Fruit fly (Drosophila melanogaster) whole organism, embryonic: ENCODE data around the gene CG13314.

Experiments used
- ATbp ChIP-seq: fragments of 200-800 bp; sonication (Bioruptor generic); optimal IDR thresholded peaks from 2 replicates; lab custom pipeline; 2017; ENCODE audit warnings: missing biosample characterization, mild to moderate bottlenecking, missing genetic modification characterization, missing genetic modification reagents
- Bteb2 ChIP-seq: fragments of 200-800 bp; sonication (Bioruptor generic); optimal IDR thresholded peaks from 2 replicates; lab custom pipeline; 2016; ENCODE audit warnings: missing biosample characterization, missing genetic modification characterization
- CG10209 ChIP-seq: fragments of 200-800 bp; sonication (Bioruptor generic); optimal IDR thresholded peaks from 3 replicates; lab custom pipeline; 2017; ENCODE audit warnings: missing biosample characterization, mild to moderate bottlenecking, missing genetic modification characterization, missing genetic modification reagents
- CG10979 ChIP-seq: fragments of 200-800 bp; sonication (Bioruptor generic); optimal IDR thresholded peaks from 2 replicates; lab custom pipeline; 2018; ENCODE audit warnings: missing biosample characterization, mild to moderate bottlenecking, missing genetic modification characterization, moderate library complexity
- CG12071 ChIP-seq: fragments of 200-800 bp; sonication (Bioruptor generic); optimal IDR thresholded peaks from 3 replicates; lab custom pipeline; 2018; ENCODE audit warnings: missing biosample characterization, mild to moderate bottlenecking, missing genetic modification characterization
- CG12744 ChIP-seq: fragments of 200-800 bp; sonication (Bioruptor generic); optimal IDR thresholded peaks from 2 replicates; lab custom pipeline; 2016; ENCODE audit warnings: missing biosample characterization, missing genetic modification characterization
- CG12769 ChIP-seq: fragments of 200-800 bp; sonication (Bioruptor generic); optimal IDR thresholded peaks from 2 replicates; lab custom pipeline; 2019; ENCODE audit warnings: missing biosample characterization, mild to moderate bottlenecking, missing genetic modification characterization, moderate library complexity
- CG14710 ChIP-seq: fragments of 200-800 bp; sonication (Bioruptor generic); optimal IDR thresholded peaks from 3 replicates; lab custom pipeline; 2019; ENCODE audit warnings: missing biosample characterization, mild to moderate bottlenecking, missing genetic modification characterization, moderate library complexity
- CG16815 ChIP-seq: fragments of 200-800 bp; sonication (Bioruptor generic); optimal IDR thresholded peaks from 3 replicates; lab custom pipeline; 2017; ENCODE audit warnings: missing biosample characterization, mild to moderate bottlenecking, missing genetic modification characterization
- CG17829 ChIP-seq: fragments of 200-800 bp; optimal IDR thresholded peaks from 2 replicates; lab custom pipeline; 2019; ENCODE audit warnings: missing biosample characterization, mild to moderate bottlenecking, missing genetic modification characterization, moderate library complexity
- CG1792 ChIP-seq: fragments of 200-800 bp; sonication (Bioruptor generic); optimal IDR thresholded peaks from 2 replicates; lab custom pipeline; 2016; ENCODE audit warnings: missing biosample characterization, missing genetic modification characterization
- CG31388 ChIP-seq: fragments of 200-800 bp; sonication (Bioruptor generic); optimal IDR thresholded peaks from 2 replicates; lab custom pipeline; 2016; ENCODE audit warnings: missing biosample characterization, missing genetic modification characterization
- CG32767 ChIP-seq: fragments of 200-800 bp; sonication (Bioruptor generic); IDR thresholded peaks from 2 replicates; pipeline ENCODE4 v1.3.6; 2022; ENCODE audit warnings: missing biosample characterization, missing genetic modification characterization
- CG4424 ChIP-seq: fragments of 200-800 bp; sonication (Bioruptor generic); optimal IDR thresholded peaks from 3 replicates; lab custom pipeline; 2016; ENCODE audit warnings: missing biosample characterization, missing genetic modification characterization
- CG7271 ChIP-seq: fragments of 200-800 bp; sonication (Bioruptor generic); optimal IDR thresholded peaks from 2 replicates; lab custom pipeline; 2018; ENCODE audit warnings: missing biosample characterization, mild to moderate bottlenecking, missing genetic modification characterization, moderate library complexity
- CG7357 ChIP-seq: fragments of 200-800 bp; sonication (Bioruptor generic); IDR thresholded peaks from 3 replicates; pipeline ENCODE4 v1.3.6; 2022; ENCODE audit warnings: missing biosample characterization, missing genetic modification characterization
- CG8359 ChIP-seq: fragments of 200-800 bp; sonication (Bioruptor generic); optimal IDR thresholded peaks from 2 replicates; lab custom pipeline; 2017; ENCODE audit warnings: missing biosample characterization, mild to moderate bottlenecking, missing genetic modification characterization, borderline replicate concordance
- D19B ChIP-seq: fragments of 200-800 bp; sonication (Bioruptor generic); optimal IDR thresholded peaks from 2 replicates; lab custom pipeline; 2017; ENCODE audit warnings: missing biosample characterization, mild to moderate bottlenecking, missing genetic modification characterization
- ERR ChIP-seq: fragments of 200-800 bp; sonication (Bioruptor generic); optimal IDR thresholded peaks from 2 replicates; lab custom pipeline; 2016; ENCODE audit warnings: missing biosample characterization, missing genetic modification characterization
- Fer2 ChIP-seq: fragments of 200-800 bp; sonication (Bioruptor generic); optimal IDR thresholded peaks from 2 replicates; lab custom pipeline; 2018; ENCODE audit warnings: missing biosample characterization, mild to moderate bottlenecking, missing genetic modification characterization, moderate library complexity
- Hr3 ChIP-seq: fragments of 200-800 bp; sonication (Bioruptor generic); optimal IDR thresholded peaks from 3 replicates; lab custom pipeline; 2016; ENCODE audit warnings: missing biosample characterization, missing genetic modification characterization
- Hr39 ChIP-seq: fragments of >200 bp; optimal IDR thresholded peaks from 2 replicates; lab custom pipeline; 2017
- NFAT ChIP-seq: fragments of 200-800 bp; sonication (Bioruptor generic); IDR thresholded peaks from 2 replicates; pipeline ENCODE4 v1.3.6; 2022; ENCODE audit warnings: missing biosample characterization, missing genetic modification characterization
- Ptx1 ChIP-seq: fragments of 200-800 bp; sonication (Bioruptor generic); IDR thresholded peaks from 2 replicates; pipeline ENCODE4 v1.3.6; 2022; ENCODE audit warnings: missing biosample characterization, missing genetic modification characterization
- Six4 ChIP-seq: fragments of 200-800 bp; sonication (Bioruptor generic); optimal IDR thresholded peaks from 2 replicates; lab custom pipeline; 2016; ENCODE audit warnings: missing biosample characterization, missing genetic modification characterization
- Spps ChIP-seq: fragments of 200-800 bp; sonication (Bioruptor generic); optimal IDR thresholded peaks from 2 replicates; lab custom pipeline; 2018; ENCODE audit warnings: missing biosample characterization, mild to moderate bottlenecking, missing genetic modification characterization
- TFAM ChIP-seq: fragments of 200-800 bp; sonication (Bioruptor generic); optimal IDR thresholded peaks from 2 replicates; lab custom pipeline; 2017; ENCODE audit warnings: missing biosample characterization, missing genetic modification characterization, inconsistent platforms
- Vsx1 ChIP-seq: fragments of 200-800 bp; sonication (Bioruptor generic); optimal IDR thresholded peaks from 2 replicates; lab custom pipeline; 2017; ENCODE audit warnings: missing biosample characterization, mild to moderate bottlenecking, missing genetic modification characterization, missing genetic modification reagents
- ab ChIP-seq: fragments of 200-800 bp; sonication (Bioruptor generic); optimal IDR thresholded peaks from 2 replicates; lab custom pipeline; 2016; ENCODE audit warnings: missing biosample characterization, missing genetic modification characterization
- aop ChIP-seq: fragments of 200-800 bp; sonication (Bioruptor generic); IDR thresholded peaks from 2 replicates; pipeline ENCODE4 v1.3.6; 2022; ENCODE audit warnings: missing biosample characterization, missing genetic modification characterization
- ara ChIP-seq: fragments of 200-800 bp; sonication (Bioruptor generic); IDR thresholded peaks from 2 replicates; pipeline ENCODE4 v1.3.6; 2022; ENCODE audit warnings: missing biosample characterization, missing genetic modification characterization
- caup ChIP-seq: fragments of 200-800 bp; sonication (Bioruptor generic); optimal IDR thresholded peaks from 3 replicates; lab custom pipeline; 2017; ENCODE audit warnings: missing biosample characterization, mild to moderate bottlenecking, missing genetic modification characterization, moderate library complexity; ENCODE audit not compliant: severe bottlenecking
- chif ChIP-seq, 2 experiments: fragments of 200-800 bp; sonication (Bioruptor generic); optimal IDR thresholded peaks; 3 replicates each; lab custom pipeline; 2016; ENCODE audit warnings: missing biosample characterization in 2 of 2, missing genetic modification characterization in 2 of 2
- crol ChIP-seq: fragments of 200-800 bp; sonication (Bioruptor generic); IDR thresholded peaks from 2 replicates; pipeline ENCODE4 v1.3.6; 2022; ENCODE audit warnings: missing biosample characterization, missing genetic modification characterization
- dm ChIP-seq: fragments of 200-800 bp; sonication (Bioruptor generic); optimal IDR thresholded peaks from 3 replicates; lab custom pipeline; 2016; ENCODE audit warnings: missing biosample characterization, missing genetic modification characterization
- ems ChIP-seq: fragments of 200-800 bp; sonication (Bioruptor generic); optimal IDR thresholded peaks from 3 replicates; lab custom pipeline; 2016; ENCODE audit warnings: missing biosample characterization, missing genetic modification characterization
- fd3F ChIP-seq: fragments of 200-800 bp; sonication (Bioruptor generic); optimal IDR thresholded peaks from 2 replicates; lab custom pipeline; 2018; ENCODE audit warnings: missing biosample characterization, mild to moderate bottlenecking, missing genetic modification characterization, moderate library complexity
- fru ChIP-seq: fragments of >200 bp; optimal IDR thresholded peaks from 2 replicates; lab custom pipeline; 2017
- gfzf ChIP-seq: fragments of 200-800 bp; sonication (Bioruptor generic); optimal IDR thresholded peaks from 2 replicates; lab custom pipeline; 2016; ENCODE audit warnings: missing biosample characterization, mild to moderate bottlenecking, missing genetic modification characterization, moderate library complexity
- hbn ChIP-seq: fragments of 200-800 bp; sonication (Bioruptor generic); IDR thresholded peaks from 2 replicates; pipeline ENCODE4 v1.3.6; 2022; ENCODE audit warnings: missing biosample characterization, missing genetic modification characterization; ENCODE audit not compliant: partially characterized antibody
- jigr1 ChIP-seq: fragments of 200-800 bp; sonication (Bioruptor generic); IDR thresholded peaks from 3 replicates; pipeline ENCODE4 v1.3.6; 2022; ENCODE audit warnings: missing biosample characterization, missing genetic modification characterization
- ken ChIP-seq: fragments of 200-800 bp; sonication (Bioruptor generic); IDR thresholded peaks from 3 replicates; pipeline ENCODE4 v1.3.6; 2022; ENCODE audit warnings: missing biosample characterization, missing genetic modification characterization
- mld ChIP-seq: fragments of 200-800 bp; sonication (Bioruptor generic); IDR thresholded peaks from 3 replicates; pipeline ENCODE4 v1.3.6; 2022; ENCODE audit warnings: missing biosample characterization, missing genetic modification characterization; ENCODE audit not compliant: partially characterized antibody
- pita ChIP-seq: fragments of 200-800 bp; sonication (Bioruptor generic); optimal IDR thresholded peaks from 2 replicates; lab custom pipeline; 2017; ENCODE audit warnings: missing biosample characterization, mild to moderate bottlenecking, missing genetic modification characterization
- ranshi ChIP-seq: fragments of 200-800 bp; sonication (Bioruptor generic); IDR thresholded peaks from 2 replicates; pipeline ENCODE4 v1.3.6; 2022; ENCODE audit warnings: missing biosample characterization, missing genetic modification characterization
- rib ChIP-seq: fragments of 200-800 bp; sonication (Bioruptor generic); IDR thresholded peaks from 2 replicates; pipeline ENCODE4 v1.3.6; 2022; ENCODE audit warnings: missing biosample characterization, missing genetic modification characterization
- run ChIP-seq: fragments of 200-800 bp; sonication (Bioruptor generic); optimal IDR thresholded peaks from 3 replicates; lab custom pipeline; 2018; ENCODE audit warnings: missing biosample characterization, mild to moderate bottlenecking, missing genetic modification characterization
- sima ChIP-seq: fragments of 200-800 bp; sonication (Bioruptor generic); optimal IDR thresholded peaks from 2 replicates; lab custom pipeline; 2016; ENCODE audit warnings: missing biosample characterization, missing genetic modification characterization
- slp2 ChIP-seq: fragments of 200-800 bp; sonication (Bioruptor generic); optimal IDR thresholded peaks from 2 replicates; lab custom pipeline; 2016; ENCODE audit warnings: missing biosample characterization, missing genetic modification characterization
- stc ChIP-seq: fragments of 200-800 bp; sonication (Bioruptor generic); IDR thresholded peaks from 2 replicates; pipeline ENCODE4 v1.3.6; 2022; ENCODE audit warnings: missing biosample characterization, missing genetic modification characterization
- tup ChIP-seq: fragments of 200-800 bp; sonication (Bioruptor generic); optimal IDR thresholded peaks from 2 replicates; lab custom pipeline; 2016; ENCODE audit warnings: missing biosample characterization, mild to moderate bottlenecking, missing genetic modification characterization, moderate library complexity
- usp ChIP-seq: fragments of >200 bp; optimal IDR thresholded peaks from 2 replicates; lab custom pipeline; 2017; ENCODE audit warnings: missing biosample characterization, missing genetic modification characterization

The CG13314 gene

DNA sequence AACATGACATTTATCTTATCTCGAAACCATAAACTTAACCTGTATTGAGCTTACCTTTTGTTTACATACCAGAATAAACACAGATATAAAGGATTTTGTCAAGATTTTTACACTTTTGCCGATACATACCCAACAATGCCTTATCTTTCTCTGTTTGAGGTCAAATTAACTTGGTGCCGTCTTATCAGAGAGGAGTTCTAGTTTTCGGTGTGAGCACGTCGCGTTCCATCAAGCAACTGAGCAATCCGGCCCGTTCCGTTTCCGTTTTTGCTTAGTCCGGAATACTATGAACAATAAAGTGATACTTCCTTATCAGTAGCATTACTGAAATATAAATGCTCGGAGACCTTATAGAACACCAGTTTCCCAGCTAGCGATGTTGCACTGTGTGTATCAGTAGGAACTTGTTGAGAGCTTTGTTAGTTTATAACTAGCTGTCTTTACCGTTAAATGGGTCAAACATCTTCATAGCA is 4.3 kb downstream of the CG13314 start, which contains the start of gene Galk (continued):
- no peak for TF ChIP-seq Vsx1 (GFP tag; lab: Kevin White, UChicago)
- TF ChIP-seq usp (GFP tag; lab: Kevin White, UChicago), result no peak
- peak; percentile 60 for TF ChIP-seq run
- peak; percentile 46 for TF ChIP-seq CG1792 (GFP tag; lab: Kevin White, UChicago)
- no peak for TF ChIP-seq sima (GFP tag; lab: Kevin White, UChicago)
- no peak for TF ChIP-seq ab (GFP tag; lab: Kevin White, UChicago)
- TF ChIP-seq Ptx1, result peak; percentile 65
- TF ChIP-seq CG10209, result peak; percentile 58
- TF ChIP-seq jigr1 (GFP tag; lab: Robert Waterston, UW), result no peak
- no peak for TF ChIP-seq Spps
- no peak for TF ChIP-seq CG7271 (tag; lab: Kevin White, UChicago)
- TF ChIP-seq D19B (GFP tag; lab: Kevin White, UChicago), result no peak
- peak; percentile 40; the same call in 1 of the 2 replicates for TF ChIP-seq rib
- TF ChIP-seq CG32767 (GFP tag; lab: Robert Waterston, UW), result no peak
- no peak for TF ChIP-seq CG16815
- peak; percentile 87 for TF ChIP-seq NFAT (GFP tag; lab: Robert Waterston, UW)
- peak; percentile 88 for TF ChIP-seq CG12769 (tag; lab: Kevin White, UChicago)
- TF ChIP-seq ERR (GFP tag; lab: Kevin White, UChicago), result peak; percentile 68
- no peak for TF ChIP-seq Fer2 (tag; lab: Kevin White, UChicago)
- TF ChIP-seq mld (GFP tag; lab: Robert Waterston, UW), result no peak
- TF ChIP-seq crol (GFP tag; lab: Robert Waterston, UW), result no peak
- peak; percentile 72 for TF ChIP-seq CG12071 (GFP tag; lab: Kevin White, UChicago)
- TF ChIP-seq chif (GFP tag; optimal IDR thresholded peaks at IDR 0.05; lab: Kevin White, UChicago), result peak in 1 of 2 experiments; percentile 4
- no peak for TF ChIP-seq fru
- TF ChIP-seq fd3F (GFP tag; lab: Kevin White, UChicago), result peak; percentile 24
- no peak for TF ChIP-seq CG8359
- TF ChIP-seq CG10979 (tag; lab: Kevin White, UChicago), result no peak
- TF ChIP-seq dm (GFP tag; lab: Kevin White, UChicago), result no peak
- TF ChIP-seq ken (GFP tag; lab: Robert Waterston, UW), result peak; percentile 62; the same call in 1 of the 3 replicates
- peak; percentile 74; the same call in 1 of the 2 replicates for TF ChIP-seq aop (GFP tag; lab: Robert Waterston, UW)
- TF ChIP-seq stc (GFP tag; lab: Robert Waterston, UW), result peak; percentile 61; the same call in 1 of the 2 replicates
- no peak; the same call in 2 of the 3 replicates for TF ChIP-seq CG7357 (GFP tag; lab: Robert Waterston, UW)
- TF ChIP-seq Hr39, result no peak
- peak; percentile 30 for TF ChIP-seq ems (GFP tag; lab: Kevin White, UChicago)
- TF ChIP-seq slp2, result no peak
- TF ChIP-seq pita (GFP tag; lab: Kevin White, UChicago), result no peak
- TF ChIP-seq ara (GFP tag; lab: Robert Waterston, UW), result no peak; the same call in 1 of the 2 replicates
- peak; percentile 17 for TF ChIP-seq Bteb2
- peak; percentile 3 for TF ChIP-seq CG4424 (GFP tag; lab: Kevin White, UChicago)
- TF ChIP-seq CG12744 (GFP tag; lab: Kevin White, UChicago), result no peak
- TF ChIP-seq Hr3, result peak; percentile 45
- peak; percentile 83 for TF ChIP-seq ATbp (GFP tag; lab: Kevin White, UChicago)
- TF ChIP-seq CG17829 (tag; lab: Kevin White, UChicago), result no peak
- no peak for TF ChIP-seq CG31388 (GFP tag; lab: Kevin White, UChicago)
- TF ChIP-seq Six4, result peak; percentile 18
- TF ChIP-seq caup (GFP tag; lab: Kevin White, UChicago), result peak; percentile 65
- TF ChIP-seq gfzf (GFP tag; lab: Kevin White, UChicago), result no peak
- no peak for TF ChIP-seq hbn (GFP tag; lab: Robert Waterston, UW)
- peak; percentile 39 for TF ChIP-seq tup
- peak; percentile 59; the same call in 1 of the 2 replicates for TF ChIP-seq ranshi (GFP tag; lab: Robert Waterston, UW)
- no peak for TF ChIP-seq TFAM (GFP tag; lab: Kevin White, UChicago)
- TF ChIP-seq CG14710, result peak; percentile 1
